Worm (Caenorhabditis elegans) whole organism, young adult: Measurements from ENCODE around the gene nlp-13.

Experiments used
- B0019.2 ChIP-seq: fragments of 200-800 bp; sonication (Bioruptor generic); conservative IDR thresholded peaks from 2 replicates; pipeline ENCODE4 v1.3.6; 2022; ENCODE audit warnings: missing genetic modification reagents, missing genetic modification characterization, missing compliant biosample characterization
- B0336.3 ChIP-seq: fragments of 200-800 bp; sonication (Bioruptor generic); IDR thresholded peaks from 2 replicates; pipeline ENCODE4 v1.3.6; 2022; ENCODE audit warnings: missing genetic modification characterization, missing compliant biosample characterization
- C17E4.6 ChIP-seq: fragments of 200-800 bp; sonication (Bioruptor generic); IDR thresholded peaks from 2 replicates; pipeline ENCODE4 v1.3.6; 2022; ENCODE audit warnings: missing genetic modification reagents, missing genetic modification characterization, missing compliant biosample characterization
- D2030.7 ChIP-seq: fragments of 200-800 bp; sonication (Bioruptor generic); IDR thresholded peaks from 2 replicates; pipeline ENCODE4 v1.3.6; 2022; ENCODE audit warnings: missing genetic modification reagents, missing genetic modification characterization, missing compliant biosample characterization
- F10E7.11 ChIP-seq: sonication (generic microtip); optimal IDR thresholded peaks from 2 replicates; lab custom pipeline; 2017; ENCODE audit warnings: mild to moderate bottlenecking, missing genetic modification characterization, moderate library complexity, missing compliant biosample characterization
- F37B4.10 ChIP-seq: fragments of 200-800 bp; sonication (Bioruptor generic); IDR thresholded peaks from 2 replicates; pipeline ENCODE4 v1.3.6; 2022; ENCODE audit warnings: missing genetic modification characterization, missing compliant biosample characterization
- F39B2.1 ChIP-seq: fragments of 200-800 bp; sonication (Bioruptor generic); IDR thresholded peaks from 2 replicates; pipeline ENCODE4 v1.3.6; 2022; ENCODE audit warnings: missing genetic modification reagents, missing genetic modification characterization, missing compliant biosample characterization
- F57A8.1 ChIP-seq: fragments of 200-800 bp; sonication (Bioruptor generic); optimal IDR thresholded peaks from 2 replicates; lab custom pipeline; 2018; ENCODE audit warnings: mild to moderate bottlenecking, missing genetic modification characterization, moderate library complexity, missing compliant biosample characterization
- K11D2.4 ChIP-seq: fragments of 200-800 bp; sonication (Bioruptor generic); IDR thresholded peaks from 2 replicates; pipeline ENCODE4 v1.3.6; 2022; ENCODE audit warnings: missing genetic modification reagents, missing genetic modification characterization, missing compliant biosample characterization
- Y53G8AR.9 ChIP-seq: fragments of 200-800 bp; sonication (Bioruptor generic); conservative IDR thresholded peaks from 2 replicates; pipeline ENCODE4 v1.3.6; 2022; ENCODE audit warnings: missing genetic modification reagents, missing genetic modification characterization, missing compliant biosample characterization
- Y56A3A.18 ChIP-seq: fragments of 200-800 bp; sonication (Bioruptor generic); IDR thresholded peaks from 2 replicates; pipeline ENCODE4 v1.3.6; 2022; ENCODE audit warnings: missing genetic modification reagents, missing genetic modification characterization, missing compliant biosample characterization
- Y67H2A.10 ChIP-seq: fragments of 200-800 bp; sonication (Bioruptor generic); conservative IDR thresholded peaks from 2 replicates; pipeline ENCODE4 v1.3.6; 2022; ENCODE audit warnings: missing genetic modification reagents, missing genetic modification characterization, missing compliant biosample characterization
- ama-1 ChIP-seq, 3 experiments: fragments of 150-350 bp in 1 of 3; sonication (generic microtip) in 2 of 3; optimal IDR thresholded peaks; 2 replicates each; lab custom pipeline; 2014 to 2018; ENCODE audit warnings: missing biosample characterization in 2 of 3, missing genetic modification characterization in 2 of 3, missing genetic modification reagents in 2 of 3
- aptf-2 ChIP-seq: fragments of 200-800 bp; sonication (Bioruptor generic); conservative IDR thresholded peaks from 2 replicates; pipeline ENCODE4 v1.3.6; 2022; ENCODE audit warnings: missing genetic modification reagents, missing genetic modification characterization, missing compliant biosample characterization
- aptf-3 ChIP-seq: fragments of 200-800 bp; sonication (Bioruptor generic); IDR thresholded peaks from 2 replicates; pipeline ENCODE4 v1.3.6; 2022; ENCODE audit warnings: missing genetic modification characterization, missing compliant biosample characterization
- athp-1 ChIP-seq: sonication (generic microtip); optimal IDR thresholded peaks from 2 replicates; lab custom pipeline; 2017; ENCODE audit warnings: mild to moderate bottlenecking, missing genetic modification characterization, missing compliant biosample characterization
- attf-6 ChIP-seq: fragments of 200-800 bp; sonication (Bioruptor generic); IDR thresholded peaks from 2 replicates; pipeline ENCODE4 v1.3.6; 2022; ENCODE audit warnings: missing genetic modification reagents, missing genetic modification characterization, missing compliant biosample characterization
- bed-1 ChIP-seq: fragments of 200-800 bp; sonication (Bioruptor generic); IDR thresholded peaks from 2 replicates; pipeline ENCODE4 v1.3.6; 2022; ENCODE audit warnings: missing genetic modification reagents, missing genetic modification characterization, missing compliant biosample characterization
- cebp-1 ChIP-seq, 2 experiments: fragments of 200-800 bp in 1 of 2; sonication (Bioruptor generic) in 1 of 2; sonication (generic microtip) in 1 of 2; IDR thresholded peaks in 1 of 2; optimal IDR thresholded peaks in 1 of 2; 2 replicates each; pipeline versions ENCODE4 v1.3.6 to Lab custom; 2017 to 2022; ENCODE audit warnings: missing compliant biosample characterization in 2 of 2, missing genetic modification characterization in 2 of 2, mild to moderate bottlenecking in 1 of 2, missing genetic modification reagents in 1 of 2, moderate library complexity in 1 of 2
- ceh-100 ChIP-seq: fragments of 200-800 bp; sonication (Bioruptor generic); IDR thresholded peaks from 2 replicates; pipeline ENCODE4 v1.3.6; 2022; ENCODE audit warnings: missing genetic modification reagents, missing genetic modification characterization, missing compliant biosample characterization
- ceh-91 ChIP-seq: fragments of 200-800 bp; sonication (Bioruptor generic); IDR thresholded peaks from 2 replicates; pipeline ENCODE4 v1.3.6; 2022; ENCODE audit warnings: missing genetic modification reagents, missing genetic modification characterization, missing compliant biosample characterization
- dpff-1 ChIP-seq: sonication (generic microtip); optimal IDR thresholded peaks from 2 replicates; lab custom pipeline; 2017; ENCODE audit warnings: mild to moderate bottlenecking, missing genetic modification characterization, missing compliant biosample characterization
- dpl-1 ChIP-seq: fragments of 150-350 bp; optimal IDR thresholded peaks from 2 replicates; lab custom pipeline; 2014; ENCODE audit warnings: missing biosample characterization, missing genetic modification reagents, missing genetic modification characterization
- efl-1 ChIP-seq: fragments of 150-350 bp; optimal IDR thresholded peaks from 2 replicates; lab custom pipeline; 2014; ENCODE audit warnings: missing biosample characterization, missing genetic modification reagents, missing genetic modification characterization
- egl-18 ChIP-seq: fragments of 200-800 bp; sonication (Bioruptor generic); IDR thresholded peaks from 2 replicates; pipeline ENCODE4 v1.3.6; 2022; ENCODE audit warnings: missing genetic modification reagents, missing genetic modification characterization, missing compliant biosample characterization
- egl-44 ChIP-seq: fragments of 200-800 bp; sonication (Bioruptor generic); IDR thresholded peaks from 2 replicates; pipeline ENCODE4 v1.3.6; 2022; ENCODE audit warnings: missing genetic modification reagents, missing genetic modification characterization, missing compliant biosample characterization
- egrh-3 ChIP-seq: fragments of 200-800 bp; sonication (Bioruptor generic); IDR thresholded peaks from 2 replicates; pipeline ENCODE4 v1.3.6; 2022; ENCODE audit warnings: missing genetic modification reagents, missing genetic modification characterization, missing compliant biosample characterization
- ekl-4 ChIP-seq: fragments of 200-800 bp; sonication (Bioruptor generic); IDR thresholded peaks from 2 replicates; pipeline ENCODE4 v1.3.6; 2022; ENCODE audit warnings: missing genetic modification reagents, missing genetic modification characterization, missing compliant biosample characterization
- fkh-3 ChIP-seq: sonication (generic microtip); optimal IDR thresholded peaks from 2 replicates; lab custom pipeline; 2016; ENCODE audit warnings: mild to moderate bottlenecking, missing genetic modification characterization, missing compliant biosample characterization
- him-1 ChIP-seq: sonication (generic microtip); optimal IDR thresholded peaks from 2 replicates; lab custom pipeline; 2016; ENCODE audit warnings: missing genotype, missing genetic modification reagents, missing genetic modification characterization, missing compliant biosample characterization
- hmg-20 ChIP-seq: fragments of 200-800 bp; sonication (Bioruptor generic); IDR thresholded peaks from 2 replicates; pipeline ENCODE4 v1.3.6; 2022; ENCODE audit warnings: missing genetic modification reagents, missing genetic modification characterization, missing compliant biosample characterization
- hsf-1 ChIP-seq: fragments of 200-800 bp; sonication (Bioruptor generic); IDR thresholded peaks from 2 replicates; pipeline ENCODE4 v1.3.6; 2022; ENCODE audit warnings: missing genetic modification reagents, missing genetic modification characterization, missing compliant biosample characterization
- let-526 ChIP-seq: fragments of 200-800 bp; sonication (Bioruptor generic); IDR thresholded peaks from 2 replicates; pipeline ENCODE4 v1.3.6; 2022; ENCODE audit warnings: missing genetic modification reagents, missing genetic modification characterization, missing compliant biosample characterization
- lin-35 ChIP-seq, 3 experiments: fragments of 150-350 bp in 2 of 3; sonication (generic microtip) in 1 of 3; optimal IDR thresholded peaks; 2 replicates each; lab custom pipeline; 2014 to 2018; ENCODE audit warnings: missing biosample characterization in 3 of 3, missing genetic modification characterization in 3 of 3, missing genetic modification reagents in 3 of 3
- lsy-27 ChIP-seq: sonication (generic microtip); optimal IDR thresholded peaks from 2 replicates; lab custom pipeline; 2017; ENCODE audit warnings: missing genetic modification characterization, mild to moderate bottlenecking, missing compliant biosample characterization, antibody characterized with exemption, missing genotype, borderline replicate concordance; ENCODE audit not compliant: insufficient read depth
- nhr-80 ChIP-seq: sonication (generic microtip); optimal IDR thresholded peaks from 2 replicates; lab custom pipeline; 2016; ENCODE audit warnings: missing genetic modification characterization, missing compliant biosample characterization
- rcor-1 ChIP-seq: fragments of 200-800 bp; sonication (Bioruptor generic); IDR thresholded peaks from 2 replicates; pipeline ENCODE4 v1.3.6; 2022; ENCODE audit warnings: missing genetic modification reagents, missing genetic modification characterization, missing compliant biosample characterization
- rec-8 ChIP-seq, 2 experiments: sonication (generic microtip); optimal IDR thresholded peaks; 2 replicates each; lab custom pipeline; 2016; ENCODE audit warnings: mild to moderate bottlenecking in 2 of 2, missing genetic modification characterization in 2 of 2, missing genetic modification reagents in 2 of 2, missing genotype in 2 of 2, missing biosample characterization in 1 of 2, missing compliant biosample characterization in 1 of 2, moderate library complexity in 1 of 2
- repo-1 ChIP-seq: sonication (generic microtip); optimal IDR thresholded peaks from 2 replicates; lab custom pipeline; 2017; ENCODE audit warnings: mild to moderate bottlenecking, missing genetic modification characterization, missing compliant biosample characterization
- sea-2 ChIP-seq: fragments of 200-800 bp; sonication (Bioruptor generic); IDR thresholded peaks from 2 replicates; pipeline ENCODE4 v1.3.6; 2022; ENCODE audit warnings: missing genetic modification characterization, missing compliant biosample characterization
- snpc-4 ChIP-seq, 5 experiments: fragments of 150-350 bp in 1 of 5; sonication (generic microtip) in 4 of 5; optimal IDR thresholded peaks; 2 replicates each; lab custom pipeline; 2014 to 2018; ENCODE audit warnings: missing genetic modification characterization in 5 of 5, missing biosample characterization in 3 of 5, antibody characterized with exemption in 2 of 5, mild to moderate bottlenecking in 2 of 5, missing compliant biosample characterization in 2 of 5, missing genotype in 2 of 5, moderate library complexity in 2 of 5, missing genetic modification reagents in 1 of 5
- xnd-1 ChIP-seq: sonication (generic microtip); optimal IDR thresholded peaks from 2 replicates; lab custom pipeline; 2016; ENCODE audit warnings: missing genotype, missing genetic modification reagents, missing genetic modification characterization, missing compliant biosample characterization
- ztf-26 ChIP-seq: sonication (generic microtip); optimal IDR thresholded peaks from 2 replicates; lab custom pipeline; 2017; ENCODE audit warnings: missing genetic modification characterization, missing compliant biosample characterization

nlp-13 gene

DNA sequence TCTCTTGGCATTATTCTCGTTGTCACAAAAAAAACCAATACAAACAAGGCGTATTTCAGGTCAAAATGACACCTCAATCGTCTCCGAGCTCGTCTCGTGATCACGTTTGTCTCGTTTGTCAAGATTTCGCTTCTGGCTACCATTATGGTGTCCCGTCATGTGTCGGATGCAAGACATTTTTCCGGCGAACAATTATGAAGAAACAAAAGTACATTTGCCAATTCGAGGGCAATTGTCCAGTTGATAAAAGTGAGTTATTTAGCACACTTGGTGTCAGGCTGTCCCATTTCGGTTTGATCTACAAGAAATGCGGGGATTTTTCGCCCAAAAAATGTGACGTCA is 49.1 kb upstream of the nlp-13 start, which contains the start of gene nhr-114:
nhr-114 (plus strand) TSS at position 59 of the 342 bp plus-strand sequence.
- TF ChIP-seq snpc-4 (GFP tag; optimal IDR thresholded peaks at IDR 0.05; lab: Kevin White, UChicago) (no peak), snpc-4 (tag; optimal IDR thresholded peaks at IDR 0.05; lab: Kevin White, UChicago) (peak in 2 of 4 experiments; percentile 16 to 78), Y53G8AR.9 (GFP tag; lab: Robert Waterston, UW) (0 out of 2 replicates have a peak, but pooled peaks have one; percentile 27), D2030.7 (GFP tag; lab: Robert Waterston, UW) (no peak), fkh-3 (no peak), nhr-80 (tag; lab: Kevin White, UChicago) (peak; percentile 26), bed-1 (no peak)
- TF ChIP-seq, all 124 proteins: peak for 3

DNA sequence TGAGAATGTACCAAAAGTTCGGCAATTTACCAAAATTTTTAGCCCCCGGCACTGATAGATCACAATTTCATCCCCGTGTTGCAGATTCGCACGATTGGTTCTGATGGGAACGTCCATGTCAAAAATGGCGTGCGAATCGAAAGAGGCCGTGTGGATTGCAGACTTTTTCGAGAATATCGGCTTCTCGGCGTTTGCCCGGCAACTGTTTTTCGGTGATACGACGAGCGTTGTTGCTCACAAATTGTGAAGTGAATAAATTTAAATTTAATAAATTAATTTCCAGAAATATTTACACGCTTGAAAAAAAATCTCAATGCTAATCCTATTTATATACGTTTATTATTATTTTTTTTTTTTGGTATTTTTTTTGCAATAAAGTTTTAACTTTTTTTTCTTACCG is 46.6 kb upstream of the nlp-13 start:
- TF ChIP-seq repo-1 (tag; lab: Kevin White, UChicago) (peak; percentile 66), lin-35 (GFP tag; optimal IDR thresholded peaks at IDR 0.05; lab: Kevin White, UChicago) (no peak), hmg-20 (GFP tag; lab: Robert Waterston, UW) (no peak), ztf-26 (tag; lab: Kevin White, UChicago) (peak; percentile 52), hsf-1 (GFP tag; lab: Robert Waterston, UW) (no peak), attf-6 (GFP tag; lab: Robert Waterston, UW) (no peak)
- TF ChIP-seq, all 124 proteins: peak for 2

DNA sequence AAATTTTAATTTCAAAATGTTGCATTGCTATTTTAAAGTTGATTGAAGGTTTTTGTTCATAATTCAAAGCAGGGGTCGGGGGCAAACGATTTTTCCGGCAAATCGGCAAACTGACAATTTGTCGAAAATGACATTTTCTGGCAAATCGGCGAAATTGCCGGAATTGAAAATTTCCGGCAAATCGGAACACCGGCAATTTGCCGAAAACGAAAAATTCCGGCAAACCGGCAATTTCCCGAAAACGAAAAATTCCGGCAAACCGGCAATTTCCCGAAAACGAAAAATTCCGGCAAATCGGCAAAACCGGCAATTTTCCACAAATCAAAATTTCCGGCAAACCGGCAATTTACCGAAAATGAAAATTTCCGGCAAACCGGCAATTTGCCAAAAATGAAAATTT is 46.0 kb upstream of the nlp-13 start:
- TF ChIP-seq F57A8.1 (GFP tag; lab: Kevin White, UChicago): no peak
- no peak for TF ChIP-seq ceh-91 (GFP tag; lab: Robert Waterston, UW)
- TF ChIP-seq rcor-1 (GFP tag; lab: Robert Waterston, UW): no peak
- TF ChIP-seq B0336.3: peak; percentile 70; the same call in 1 of the 2 replicates
- TF ChIP-seq F10E7.11 (tag; lab: Kevin White, UChicago): no peak
- TF ChIP-seq dpl-1: no peak
- TF ChIP-seq F39B2.1 (GFP tag; lab: Robert Waterston, UW): 0 out of 2 replicates have a peak, but pooled peaks have one; percentile 24
- no peak for TF ChIP-seq C17E4.6
- peak; percentile 68 for TF ChIP-seq repo-1 (tag; lab: Kevin White, UChicago)
- 0 out of 2 replicates have a peak, but pooled peaks have one; percentile 17 for TF ChIP-seq ceh-100
- no peak for TF ChIP-seq rec-8 (tag; optimal IDR thresholded peaks at IDR 0.05; lab: Kevin White, UChicago)
- no peak for TF ChIP-seq ama-1 (optimal IDR thresholded peaks at IDR 0.05; lab: Kevin White, UChicago)
- TF ChIP-seq ama-1 (GFP tag; optimal IDR thresholded peaks at IDR 0.05; lab: Kevin White, UChicago): no peak
- TF ChIP-seq let-526 (GFP tag; lab: Robert Waterston, UW): no peak
- TF ChIP-seq egl-18 (GFP tag; lab: Robert Waterston, UW): no peak
- no peak for TF ChIP-seq cebp-1 (GFP tag; IDR thresholded peaks at IDR 0.05; lab: Robert Waterston, UW)
- TF ChIP-seq cebp-1 (tag; optimal IDR thresholded peaks at IDR 0.05; lab: Kevin White, UChicago): peak; percentile 8
- TF ChIP-seq Y67H2A.10: no peak
- TF ChIP-seq F37B4.10 (GFP tag; lab: Robert Waterston, UW): no peak
- TF ChIP-seq lsy-27 (tag; lab: Kevin White, UChicago): no peak
- TF ChIP-seq sea-2 (GFP tag; lab: Robert Waterston, UW): no peak
- peak; percentile 59; the same call in 1 of the 2 replicates for TF ChIP-seq K11D2.4
- TF ChIP-seq B0019.2: no peak
- TF ChIP-seq fkh-3: peak; percentile 61
- TF ChIP-seq ekl-4 (GFP tag; lab: Robert Waterston, UW): no peak
- TF ChIP-seq aptf-3 (GFP tag; lab: Robert Waterston, UW): peak; percentile 68; the same call in 1 of the 2 replicates
- peak; percentile 81; the same call in 1 of the 2 replicates for TF ChIP-seq Y56A3A.18 (GFP tag; lab: Robert Waterston, UW)
- no peak for TF ChIP-seq aptf-2 (GFP tag; lab: Robert Waterston, UW)
- no peak for TF ChIP-seq nhr-80 (tag; lab: Kevin White, UChicago)
- TF ChIP-seq egrh-3 (GFP tag; lab: Robert Waterston, UW): no peak
- TF ChIP-seq him-1 (tag; lab: Kevin White, UChicago): no peak
- no peak for TF ChIP-seq dpff-1 (tag; lab: Kevin White, UChicago)
- TF ChIP-seq athp-1 (tag; lab: Kevin White, UChicago): peak; percentile 26
- TF ChIP-seq xnd-1: no peak
- no peak for TF ChIP-seq egl-44
- no peak for TF ChIP-seq efl-1 (GFP tag; lab: Kevin White, UChicago)
